Fruit fly (Drosophila melanogaster): ENCODE results near the gene Membrin.

The Membrin gene

dm6 chr3L:5365164-5365879 lies 933 bp upstream of the Membrin start (continued):
- TF ChIP-seq ewg (GFP tag; optimal IDR thresholded peaks at IDR 0.05) (peak; percentile 5), zf30C (GFP tag; optimal IDR thresholded peaks at IDR 0.05) (peak; percentile 79), Xbp1 (GFP tag; optimal IDR thresholded peaks at IDR 0.05) (peak; percentile 39), lmd (GFP tag; IDR thresholded peaks at IDR 0.05) (peak; percentile 28), PHDP (tag; optimal IDR thresholded peaks at IDR 0.05) (peak; percentile 41), CG11398 (GFP tag; optimal IDR thresholded peaks at IDR 0.05) (no peak), btn (GFP tag; optimal IDR thresholded peaks at IDR 0.05) (no peak), ac (GFP tag; optimal IDR thresholded peaks at IDR 0.05) (no peak), CG9215 (GFP tag; IDR thresholded peaks at IDR 0.05) (no peak), CG4360 (GFP tag; IDR thresholded peaks at IDR 0.05) (peak; percentile 80), MBD-R2 (GFP tag; IDR thresholded peaks at IDR 0.05) (peak; percentile 7; the same call in 1 of the 2 replicates), Ssrp (tag; optimal IDR thresholded peaks at IDR 0.05) (no peak), NfI (GFP tag; optimal IDR thresholded peaks at IDR 0.05) (peak; percentile 18), CG15269 (tag; optimal IDR thresholded peaks at IDR 0.05) (peak; percentile 65), zfh1 (GFP tag; IDR thresholded peaks at IDR 0.05) (no peak), onecut (GFP tag; IDR thresholded peaks at IDR 0.05) (no peak), CG4328 (GFP tag; optimal IDR thresholded peaks at IDR 0.05) (no peak), CG15696 (tag; optimal IDR thresholded peaks at IDR 0.05) (no peak), kni (GFP tag; optimal IDR thresholded peaks at IDR 0.05) (no peak), CG1647 (GFP tag; optimal IDR thresholded peaks at IDR 0.05) (no peak), gcm (GFP tag; optimal IDR thresholded peaks at IDR 0.05) (peak; percentile 3), ham (GFP tag; IDR thresholded peaks at IDR 0.05) (no peak), maf-S (GFP tag; optimal IDR thresholded peaks at IDR 0.05) (no peak), CG30431 (GFP tag; optimal IDR thresholded peaks at IDR 0.05) (no peak), CG11504 (tag; optimal IDR thresholded peaks at IDR 0.05) (no peak), pum (GFP tag; optimal IDR thresholded peaks at IDR 0.05) (no peak), caup (GFP tag; optimal IDR thresholded peaks at IDR 0.05; ENCODE audit: severe bottlenecking) (peak; percentile 38), Usf (GFP tag; optimal IDR thresholded peaks at IDR 0.05) (no peak), crol (GFP tag; IDR thresholded peaks at IDR 0.05) (peak; percentile 95), sd (tag; optimal IDR thresholded peaks at IDR 0.05) (no peak), tgo (GFP tag; IDR thresholded peaks at IDR 0.05) (no peak), chn (GFP tag; optimal IDR thresholded peaks at IDR 0.05) (no peak), unpg (GFP tag; optimal IDR thresholded peaks at IDR 0.05) (peak; percentile 31), Rx (GFP tag; IDR thresholded peaks at IDR 0.05) (no peak), run (tag; optimal IDR thresholded peaks at IDR 0.05) (no peak), CG2116 (GFP tag; optimal IDR thresholded peaks at IDR 0.05) (peak; percentile 31), Dll (GFP tag; IDR thresholded peaks at IDR 0.05; ENCODE audit: partially characterized antibody) (no peak), CG9876 (GFP tag; optimal IDR thresholded peaks at IDR 0.05) (no peak), CG12942 (GFP tag; optimal IDR thresholded peaks at IDR 0.05) (peak; percentile 55), Xrp1 (GFP tag; IDR thresholded peaks at IDR 0.05) (no peak), CG8478 (optimal IDR thresholded peaks at IDR 0.05) (no peak), al (GFP tag; IDR thresholded peaks at IDR 0.05) (no peak), hkb (optimal IDR thresholded peaks at IDR 0.05) (no peak), hkb (GFP tag; IDR thresholded peaks at IDR 0.05) (no peak), CG11560 (tag; IDR thresholded peaks at IDR 0.05) (no peak), cato (GFP tag; optimal IDR thresholded peaks at IDR 0.05; ENCODE audit: borderline replicate concordance) (peak; percentile 25), psq (GFP tag; optimal IDR thresholded peaks at IDR 0.05) (peak; percentile 23), C15 (GFP tag; IDR thresholded peaks at IDR 0.05) (no peak), pros (GFP tag; optimal IDR thresholded peaks at IDR 0.05) (no peak), az2 (GFP tag; optimal IDR thresholded peaks at IDR 0.05) (peak; percentile 36), Spps (tag; optimal IDR thresholded peaks at IDR 0.05) (no peak), fru (optimal IDR thresholded peaks at IDR 0.05) (no peak)

Data from whole organism, embryonic.